Fruit fly (Drosophila melanogaster) whole organism, embryonic: ENCODE measurements around the gene Creld.

Experiments used
- Dll ChIP-seq: fragments of 200-800 bp; sonication (Bioruptor generic); IDR thresholded peaks from 4 replicates; pipeline ENCODE4 v1.3.6; 2022; ENCODE audit warnings: missing biosample characterization, missing genetic modification characterization; ENCODE audit not compliant: partially characterized antibody
- Hey ChIP-seq: fragments of 200-800 bp; sonication (Bioruptor generic); optimal IDR thresholded peaks from 3 replicates; lab custom pipeline; 2018; ENCODE audit warnings: missing biosample characterization, mild to moderate bottlenecking, missing genetic modification characterization
- MTF-1 ChIP-seq: fragments of 200-800 bp; sonication (Bioruptor generic); optimal IDR thresholded peaks from 2 replicates; lab custom pipeline; 2018; ENCODE audit warnings: missing biosample characterization, mild to moderate bottlenecking, missing genetic modification characterization, borderline replicate concordance
- Scr ChIP-seq: fragments of 200-800 bp; sonication (Bioruptor generic); IDR thresholded peaks from 2 replicates; pipeline ENCODE4 v1.3.6; 2022; ENCODE audit warnings: missing biosample characterization, missing genetic modification characterization; ENCODE audit not compliant: partially characterized antibody
- Side ChIP-seq: fragments of 200-800 bp; sonication (Bioruptor generic); optimal IDR thresholded peaks from 2 replicates; lab custom pipeline; 2016; ENCODE audit warnings: missing biosample characterization, missing genetic modification characterization
- Sox100B ChIP-seq: fragments of 200-800 bp; sonication (Bioruptor generic); optimal IDR thresholded peaks from 3 replicates; lab custom pipeline; 2018; ENCODE audit warnings: missing biosample characterization, mild to moderate bottlenecking, missing genetic modification characterization
- Stat92E ChIP-seq, 3 experiments: fragments of >200 bp in 2 of 3; fragments of 200-800 bp in 1 of 3; sonication (Bioruptor generic) in 1 of 3; optimal IDR thresholded peaks; 2 replicates each; lab custom pipeline; 2017 to 2019; ENCODE audit warnings: missing biosample characterization in 3 of 3, missing genetic modification characterization in 3 of 3, mild to moderate bottlenecking in 1 of 3, moderate library complexity in 1 of 3
- emc ChIP-seq: fragments of 200-800 bp; sonication (Bioruptor generic); optimal IDR thresholded peaks from 2 replicates; lab custom pipeline; 2016; ENCODE audit warnings: missing biosample characterization, missing genetic modification characterization
- usp ChIP-seq: fragments of >200 bp; optimal IDR thresholded peaks from 2 replicates; lab custom pipeline; 2017; ENCODE audit warnings: missing biosample characterization, missing genetic modification characterization

DNA sequence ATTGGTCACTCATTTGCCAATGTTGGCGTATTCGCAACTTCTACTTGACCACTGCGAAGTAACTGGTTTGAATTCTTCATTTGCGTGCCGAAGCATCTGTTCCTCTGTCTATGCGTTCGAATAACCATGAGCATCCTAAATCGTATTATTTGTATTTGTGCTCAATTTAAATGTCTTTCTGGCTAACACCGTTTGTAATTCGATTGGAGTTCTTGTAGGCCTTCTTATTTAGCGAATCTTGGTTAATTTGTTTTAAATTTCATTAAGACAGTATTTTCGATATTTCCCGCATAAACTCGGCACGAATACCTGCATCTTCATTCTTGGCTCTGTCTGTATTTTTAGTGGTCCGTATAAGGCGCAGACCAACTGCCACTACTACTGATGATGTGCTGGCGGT lies 10.3 kb upstream of the Creld start:
- no peak for TF ChIP-seq Scr (GFP tag; lab: Robert Waterston, UW)
- TF ChIP-seq Hey (tag; lab: Kevin White, UChicago) = no peak
- TF ChIP-seq usp (GFP tag; lab: Kevin White, UChicago) = no peak
- TF ChIP-seq Side (GFP tag; lab: Kevin White, UChicago) = no peak
- TF ChIP-seq Sox100B = no peak
- TF ChIP-seq Dll (GFP tag; lab: Robert Waterston, UW) = no peak
- no peak for TF ChIP-seq emc (GFP tag; lab: Kevin White, UChicago)
- TF ChIP-seq MTF-1 (GFP tag; lab: Kevin White, UChicago) = no peak
- no peak for TF ChIP-seq Stat92E (GFP tag; optimal IDR thresholded peaks at IDR 0.05; lab: Kevin White, UChicago)
